Worm (Caenorhabditis elegans) whole organism, L2 larva: ENCODE results near the gene rgs-2.

Experiments used
- Y55F3AM.14 ChIP-seq: fragments of 200-800 bp; sonication (Bioruptor generic); optimal IDR thresholded peaks from 2 replicates; lab custom pipeline; 2018; ENCODE audit warnings: mild to moderate bottlenecking, missing genetic modification characterization, missing compliant biosample characterization
- nhr-25 ChIP-seq: fragments of 150-350 bp; sonication (generic microtip); optimal IDR thresholded peaks from 3 replicates; lab custom pipeline; 2014; ENCODE audit warnings: missing biosample characterization, missing genetic modification characterization
- peb-1 ChIP-seq: fragments of 150-350 bp; optimal IDR thresholded peaks from 2 replicates; lab custom pipeline; 2014; ENCODE audit warnings: missing biosample characterization, missing genetic modification characterization
- unc-39 ChIP-seq: fragments of 150-350 bp; optimal IDR thresholded peaks from 2 replicates; lab custom pipeline; 2014; ENCODE audit warnings: missing biosample characterization, missing genetic modification characterization

ce11 chrX:12761295-12761775, 48.9 kb downstream of the rgs-2 start:
- TF ChIP-seq unc-39 (tag; lab: Kevin White, UChicago) (no peak), nhr-25 (tag; lab: Kevin White, UChicago) (peak; percentile 57), peb-1 (tag; lab: Kevin White, UChicago) (no peak), Y55F3AM.14 (GFP tag; lab: Kevin White, UChicago) (no peak)
